Worm (Caenorhabditis elegans): ENCODE results near the gene F25E5.5.

- TF ChIP-seq W03F9.2 (tag; optimal IDR thresholded peaks at IDR 0.05) (no peak), him-1 (tag; optimal IDR thresholded peaks at IDR 0.05) (no peak), dao-5 (tag; optimal IDR thresholded peaks at IDR 0.05) (no peak)
Measured at ce11 chrV:7492924-7493323, 45.9 kb downstream of the F25E5.5 start, which contains the start of gene srbc-10.
